Fruit fly (Drosophila melanogaster) whole organism, larva: Measurements from ENCODE around the gene Wee1.

Experiments
- noc ChIP-seq: fragments of 200-800 bp; sonication (Bioruptor generic); optimal IDR thresholded peaks from 3 replicates; lab custom pipeline; 2019; ENCODE audit warnings: missing biosample characterization, mild to moderate bottlenecking, missing genetic modification characterization, moderate library complexity

Wee1 gene

dm6 chr2L:6913964-6914363 lies at the start of gene Wee1:
Gene Wee1 (minus strand): TSS chr2L:6914138.
- no peak for TF ChIP-seq noc

dm6 chr2L:6960165-6960564 lies 46.2 kb upstream of the Wee1 start, which contains the start of the genes Atac1 and Hmgcl:
Gene Atac1 (minus strand): TSS chr2L:6960328.
Gene Hmgcl (plus strand): TSS chr2L:6960377.
- no peak for TF ChIP-seq noc

- no peak for TF ChIP-seq noc
These were observed 42.8 kb upstream of the Wee1 start, which contains the start of the genes CG13775 and CG3430 for dm6 chr2L:6956725-6957124. Gene CG13775 (minus strand): TSS chr2L:6956950. Gene CG3430 (plus strand): TSS chr2L:6957008.

dm6 chr2L:6950096-6950495 lies 36.2 kb upstream of the Wee1 start, which contains the start of the genes Gas41 and SA1:
Gene Gas41 (minus strand): TSS chr2L:6950207.
Gene SA1 (plus strand): TSS chr2L:6950421.
- TF ChIP-seq noc, result peak; percentile 89

- no peak for TF ChIP-seq noc
These were observed 34.6 kb upstream of the Wee1 start, which contains the start of gene ihog for dm6 chr2L:6948540-6948942. Gene ihog (minus strand): TSS chr2L:6948808.

- no peak for TF ChIP-seq noc
These were observed 31.1 kb upstream of the Wee1 start, which contains the start of gene Fgop2 for dm6 chr2L:6945088-6945487. Gene Fgop2 (minus strand): TSS chr2L:6945289.

dm6 chr2L:6942714-6943113 lies 28.8 kb upstream of the Wee1 start, which contains the start of gene CG18304:
Gene CG18304 (minus strand): TSS chr2L:6942814.
- no peak for TF ChIP-seq noc

- TF ChIP-seq noc, result no peak
These were observed 27.8 kb upstream of the Wee1 start for dm6 chr2L:6941731-6942130.

- no peak for TF ChIP-seq noc
These were observed 25.8 kb upstream of the Wee1 start for dm6 chr2L:6939698-6940097.

dm6 chr2L:6931821-6932220 lies 17.9 kb upstream of the Wee1 start, which contains the start of gene CG43232:
Gene CG43232 (plus strand): TSS chr2L:6932121.
- TF ChIP-seq noc, result no peak

DNA sequence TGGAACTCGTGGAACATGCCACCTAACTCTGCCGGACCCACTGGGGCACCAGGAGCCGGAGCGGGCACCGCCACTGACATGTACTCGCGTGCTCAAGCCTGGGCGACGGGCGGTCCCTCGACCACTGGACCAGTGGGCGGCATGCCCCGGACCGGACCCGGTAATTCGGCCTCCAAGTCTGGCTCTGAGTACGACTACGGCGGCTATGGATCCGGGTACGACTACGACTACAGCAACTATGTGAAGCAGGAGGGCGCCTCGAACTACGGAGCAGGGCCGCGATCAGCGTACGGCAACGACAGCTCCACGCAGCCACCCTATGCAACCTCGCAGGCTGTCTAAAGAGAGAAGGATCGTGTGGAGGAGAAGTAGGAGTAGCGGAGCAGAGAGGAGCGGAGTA lies 11.2 kb upstream of the Wee1 start:
- no peak for TF ChIP-seq noc

DNA sequence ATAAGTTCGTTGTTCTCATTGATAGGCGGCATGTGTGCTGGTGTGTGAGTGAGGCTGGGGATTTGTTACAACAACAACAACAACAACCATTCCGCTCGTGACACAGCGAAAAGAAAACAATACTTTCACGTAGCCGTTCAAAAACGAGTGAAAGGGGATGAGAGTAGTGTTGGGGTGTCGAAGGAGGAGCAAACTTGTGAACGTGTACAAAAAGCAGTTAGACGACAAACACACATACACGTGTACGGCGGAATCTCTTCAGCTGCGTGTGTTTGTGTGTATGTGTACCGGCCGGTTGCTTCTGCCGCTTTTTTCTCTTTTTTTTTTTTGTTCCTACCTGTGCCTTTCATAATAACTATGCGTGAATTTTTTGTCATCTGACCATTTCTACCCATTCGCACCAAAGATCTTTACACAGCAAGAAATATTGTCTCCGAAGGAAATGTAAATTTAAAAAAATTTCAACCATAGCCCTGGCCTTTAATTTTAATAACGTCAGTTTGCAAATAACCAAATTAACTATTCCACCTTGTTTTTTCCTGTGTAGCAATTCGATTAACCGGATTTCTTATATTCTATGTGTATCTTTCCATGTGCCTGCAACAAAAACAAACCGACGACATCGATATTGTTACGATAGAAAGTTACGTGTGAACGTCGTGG lies 8.3 kb upstream of the Wee1 start:
- TF ChIP-seq noc, result peak; percentile 81

- no peak for TF ChIP-seq noc
These were observed 7.6 kb upstream of the Wee1 start for dm6 chr2L:6921360-6922090.

- TF ChIP-seq noc, result no peak
These were observed 6.9 kb upstream of the Wee1 start, which contains the start of gene Hrb27C for dm6 chr2L:6920661-6921359. Gene Hrb27C (plus strand): TSS chr2L:6920704.

DNA sequence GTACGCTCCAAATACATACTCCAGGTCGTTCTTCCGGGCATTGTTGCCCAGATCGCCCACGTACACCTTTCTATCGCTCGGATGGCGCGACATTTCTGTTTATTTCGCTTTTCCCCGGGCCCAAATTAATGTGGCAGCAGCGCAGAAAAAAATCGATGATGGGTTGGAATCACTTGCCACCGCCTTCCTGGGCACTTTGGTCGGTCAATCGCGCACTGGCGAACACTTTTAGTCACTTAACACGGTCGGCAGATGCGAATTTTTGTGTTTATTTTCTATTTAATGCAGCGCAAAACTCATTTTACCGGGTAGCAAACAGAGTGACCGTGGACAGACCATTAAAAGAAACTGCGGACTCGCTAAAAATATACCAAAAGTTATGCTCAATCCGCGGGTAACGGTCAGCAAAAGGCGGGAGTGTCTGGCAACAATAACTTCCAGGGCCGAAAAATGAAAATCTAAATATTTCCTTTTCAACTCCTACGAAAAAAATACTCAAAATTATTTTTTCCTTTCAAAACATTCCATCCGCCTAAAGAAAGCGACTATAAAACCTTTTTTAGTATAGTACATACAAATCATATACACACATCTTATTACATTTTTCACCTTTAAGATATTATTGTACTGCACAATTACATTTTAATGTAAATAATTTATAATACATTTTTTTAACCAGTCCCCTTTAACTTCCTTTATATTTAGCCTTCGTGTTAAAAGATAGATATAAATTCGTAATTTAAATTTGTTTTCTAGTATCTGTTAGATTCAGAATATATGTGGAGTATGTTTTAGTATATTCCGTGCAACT lies 6.1 kb upstream of the Wee1 start, which contains the start of gene x16:
Gene x16, minus strand, starts transcription at position 361 of the 811 bp plus-strand sequence.
- TF ChIP-seq noc, result no peak
